Worm (Caenorhabditis elegans) whole organism, L4/young adult: Measurements from ENCODE around the gene dpyd-1.

Experiments
- W03F9.2 ChIP-seq: fragments of 150-350 bp; optimal IDR thresholded peaks from 2 replicates; lab custom pipeline; 2014; ENCODE audit warnings: missing biosample characterization, missing genetic modification characterization
- dao-5 ChIP-seq: sonication (generic microtip); optimal IDR thresholded peaks from 2 replicates; lab custom pipeline; 2016; ENCODE audit warnings: missing genotype, missing genetic modification characterization, moderate library complexity, missing compliant biosample characterization
- him-1 ChIP-seq: sonication (generic microtip); optimal IDR thresholded peaks from 2 replicates; lab custom pipeline; 2016; ENCODE audit warnings: missing genotype, missing genetic modification reagents, missing genetic modification characterization, missing compliant biosample characterization

DNA sequence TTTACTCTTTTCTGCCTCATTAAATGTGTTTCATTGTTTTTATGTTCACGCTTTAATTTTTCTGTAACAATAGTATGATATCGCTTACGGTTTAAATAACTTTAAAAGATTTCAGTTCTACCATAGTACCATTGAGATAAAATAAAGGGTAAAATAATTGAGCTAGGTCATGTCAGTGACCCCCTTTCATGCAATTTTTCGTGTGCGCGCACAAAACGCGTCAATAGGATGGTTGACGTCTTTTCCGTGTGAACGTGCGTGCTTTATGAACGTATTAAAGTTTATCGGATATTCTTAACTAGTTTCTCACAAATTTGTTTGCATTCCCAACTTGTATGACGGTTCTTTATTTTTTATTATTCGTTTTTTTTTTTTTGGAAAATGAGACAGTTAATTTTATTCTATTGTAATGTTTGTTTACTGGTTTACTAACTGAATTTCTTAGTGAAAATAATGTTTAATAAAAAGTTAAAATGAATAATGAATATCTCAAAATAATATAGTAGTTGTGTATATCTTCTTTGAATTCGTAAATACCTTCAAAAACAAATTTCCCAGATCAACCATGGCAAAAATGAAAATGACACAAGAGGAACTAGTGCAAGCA lies 18.4 kb downstream of the dpyd-1 start, which contains the start of gene C25F6.1:
- TF ChIP-seq him-1 (no peak), dao-5 (tag; lab: Kevin White, UChicago) (no peak), W03F9.2 (tag; lab: Kevin White, UChicago) (no peak)
